Fruit fly (Drosophila melanogaster) whole organism, larva: Measurements from ENCODE around the gene GCS1.
A peak's percentile ranks its signal among the peaks of the same experiment; 100 is the strongest.

Experiments used
- noc ChIP-seq: fragments of 200-800 bp; sonication (Bioruptor generic); optimal IDR thresholded peaks from 3 replicates; lab custom pipeline; 2019; ENCODE audit warnings: missing biosample characterization, mild to moderate bottlenecking, missing genetic modification characterization, moderate library complexity

Gene GCS1

DNA sequence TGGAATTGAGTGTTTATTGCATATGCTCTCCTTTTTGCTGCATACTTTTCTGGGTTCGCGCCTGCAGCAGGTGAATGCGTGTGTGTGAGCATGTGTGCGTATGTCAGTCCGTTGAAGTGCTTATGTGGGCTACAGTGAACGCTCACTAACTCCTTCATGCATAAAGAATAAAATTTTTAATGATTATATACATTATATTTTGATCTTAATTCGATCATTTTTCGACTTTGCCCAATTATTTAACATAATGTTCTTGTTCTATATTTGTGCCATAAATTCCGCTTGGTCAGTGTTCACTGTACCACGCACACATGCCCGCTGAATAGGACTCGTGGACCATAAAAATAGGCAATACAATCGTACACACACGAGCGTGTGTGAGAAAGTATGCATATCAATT is 23.0 kb upstream of the GCS1 start:
- TF ChIP-seq noc (tag; lab: Kevin White, UChicago), result no peak

DNA sequence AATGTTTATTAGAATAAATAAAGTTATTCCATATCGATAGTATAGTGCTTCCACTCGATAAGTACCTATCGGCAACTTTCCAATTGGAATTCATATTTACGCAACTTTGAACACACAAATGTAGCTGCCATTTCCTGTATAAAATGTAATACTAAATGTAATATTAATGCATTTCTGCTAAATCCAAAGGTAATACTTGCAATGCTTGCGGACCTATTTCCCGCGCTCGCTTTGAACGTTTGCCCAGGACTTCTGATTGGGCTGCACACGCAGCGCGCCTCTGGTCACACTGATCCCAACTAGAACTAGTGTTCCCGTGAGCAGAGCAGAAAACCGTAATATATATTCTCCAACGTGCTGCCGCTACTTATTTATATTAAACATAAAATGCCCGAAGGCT is 21.6 kb upstream of the GCS1 start, which contains the start of gene dlg1:
Gene dlg1, plus strand, starts transcription at position 292 of the 400 bp plus-strand sequence.
- TF ChIP-seq noc (tag; lab: Kevin White, UChicago), result no peak

DNA sequence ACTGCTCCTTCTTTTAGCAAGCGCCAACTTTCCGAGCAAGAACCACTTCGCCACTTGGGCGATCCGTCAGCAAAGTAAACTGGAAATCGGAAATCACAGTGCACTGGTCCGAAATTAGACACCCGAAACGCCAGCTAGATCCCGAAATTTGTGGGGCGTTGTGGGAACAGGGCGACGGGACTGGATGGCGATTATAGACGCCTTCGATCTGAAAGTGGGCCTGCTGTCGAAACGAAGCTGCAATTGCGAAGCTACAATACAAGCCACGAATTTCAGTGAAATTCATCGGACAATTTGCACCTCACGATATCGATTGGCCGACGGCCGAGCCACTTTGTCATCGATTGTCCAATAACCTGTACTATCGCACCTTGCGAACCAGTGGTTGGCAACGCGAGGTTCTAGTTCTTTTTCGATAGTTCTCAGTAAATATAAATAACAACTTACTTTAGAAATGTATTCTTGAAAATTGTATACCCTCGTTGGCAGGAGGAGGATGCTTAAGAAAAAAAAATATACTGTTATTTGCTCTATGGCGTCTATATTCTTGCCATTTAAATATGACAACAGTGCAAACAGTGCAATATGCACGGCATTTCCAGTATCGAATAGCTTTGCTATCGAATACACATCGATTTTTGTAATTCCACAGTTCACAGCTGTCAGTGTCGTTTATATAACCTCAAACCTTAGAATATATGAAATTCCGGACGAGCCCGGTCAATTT is 20.1 kb upstream of the GCS1 start, which contains the start of the genes hop and Tim8:
Gene hop, minus strand, starts transcription at position 316 of the 727 bp plus-strand sequence.
Gene Tim8, plus strand, starts transcription at position 663 of the 727 bp plus-strand sequence.
- no peak for TF ChIP-seq noc (tag; lab: Kevin White, UChicago)

DNA sequence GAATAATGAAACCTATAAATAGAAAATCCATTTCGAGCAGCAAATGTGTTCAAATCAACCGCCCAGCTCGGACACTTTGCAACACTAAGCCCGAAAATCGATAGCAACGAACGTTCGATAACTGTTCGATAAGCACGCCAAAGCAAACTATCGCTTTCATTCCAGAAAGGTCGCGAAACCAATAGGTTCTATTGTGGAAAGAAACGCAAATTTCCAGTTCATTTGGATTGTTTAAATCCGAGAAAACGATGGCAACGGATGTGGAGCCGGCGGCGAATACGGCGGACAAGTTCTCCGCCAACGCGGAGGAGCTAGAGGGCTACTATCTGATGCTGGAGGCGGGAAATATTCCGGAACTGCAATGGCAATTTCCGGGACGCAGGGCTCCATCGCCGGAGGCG is 11.3 kb upstream of the GCS1 start, which contains the start of gene Pa1:
Gene Pa1, plus strand, starts transcription at position 156 of the 401 bp plus-strand sequence.
- TF ChIP-seq noc (tag; lab: Kevin White, UChicago), result no peak

DNA sequence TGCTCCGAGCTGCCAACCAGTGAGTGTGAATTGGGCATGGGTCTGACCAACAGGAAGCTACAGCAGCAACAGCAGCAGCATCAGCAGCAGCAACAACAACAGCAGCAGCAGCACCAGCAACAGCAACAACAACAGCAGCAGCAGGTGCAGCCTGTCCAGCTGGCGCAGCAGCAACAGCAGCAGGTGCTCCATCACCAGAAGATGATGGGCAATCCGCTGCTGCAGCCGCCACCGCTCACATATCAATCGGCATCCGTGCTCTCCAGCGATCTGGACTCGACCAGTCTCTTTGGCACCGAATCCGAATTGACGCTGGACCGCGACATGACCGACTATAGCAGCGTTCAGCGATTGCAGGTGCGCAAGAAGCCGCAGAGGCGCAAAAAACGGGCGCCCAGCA is 8.8 kb upstream of the GCS1 start:
- no peak for TF ChIP-seq noc (tag; lab: Kevin White, UChicago)

DNA sequence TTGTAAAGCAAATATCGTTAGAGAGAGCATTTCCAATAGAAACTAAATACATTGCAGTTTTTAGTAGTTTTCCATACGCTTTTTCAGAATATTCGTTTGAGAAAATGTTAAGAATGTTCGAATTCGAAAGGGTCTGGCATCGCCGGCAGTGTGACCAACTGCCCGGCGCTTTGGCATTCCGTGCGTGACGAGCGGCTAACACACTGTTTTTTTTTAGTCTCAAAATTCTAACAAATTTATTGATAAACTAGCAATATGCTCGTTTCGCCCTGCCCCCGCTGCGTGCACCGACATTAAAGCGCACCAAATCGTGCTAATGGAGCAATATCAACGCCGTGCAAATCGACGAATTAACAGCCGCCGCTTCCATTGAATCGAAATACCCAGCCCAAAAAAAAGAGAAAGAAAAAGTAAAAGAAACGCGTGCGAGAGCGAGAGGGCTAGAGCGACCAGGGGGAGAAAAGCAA is 7.9 kb upstream of the GCS1 start, which contains the start of gene dsh:
Gene dsh, plus strand, starts transcription at position 174 of the 467 bp plus-strand sequence.
- TF ChIP-seq noc (tag; lab: Kevin White, UChicago), result no peak

DNA sequence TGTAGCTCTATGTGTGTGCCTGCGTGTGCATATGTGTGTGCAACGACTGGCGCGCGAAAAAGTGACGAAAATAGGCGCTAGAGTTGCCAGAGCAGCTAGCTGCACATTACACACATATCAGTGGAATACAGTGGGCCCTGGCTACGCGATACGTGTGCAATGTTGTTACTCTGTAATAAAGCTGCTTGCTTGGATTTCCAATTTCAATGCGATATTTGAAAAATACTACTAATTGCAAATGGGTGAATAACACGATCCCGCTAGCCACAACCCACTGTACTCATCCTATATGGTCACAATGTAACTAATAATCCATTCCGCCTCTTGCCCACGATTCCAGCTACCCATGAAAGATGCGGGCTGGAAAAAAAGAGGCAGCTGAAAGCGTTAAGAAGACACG is 3.5 kb upstream of the GCS1 start:
- peak; percentile 93 for TF ChIP-seq noc (tag; lab: Kevin White, UChicago)

DNA sequence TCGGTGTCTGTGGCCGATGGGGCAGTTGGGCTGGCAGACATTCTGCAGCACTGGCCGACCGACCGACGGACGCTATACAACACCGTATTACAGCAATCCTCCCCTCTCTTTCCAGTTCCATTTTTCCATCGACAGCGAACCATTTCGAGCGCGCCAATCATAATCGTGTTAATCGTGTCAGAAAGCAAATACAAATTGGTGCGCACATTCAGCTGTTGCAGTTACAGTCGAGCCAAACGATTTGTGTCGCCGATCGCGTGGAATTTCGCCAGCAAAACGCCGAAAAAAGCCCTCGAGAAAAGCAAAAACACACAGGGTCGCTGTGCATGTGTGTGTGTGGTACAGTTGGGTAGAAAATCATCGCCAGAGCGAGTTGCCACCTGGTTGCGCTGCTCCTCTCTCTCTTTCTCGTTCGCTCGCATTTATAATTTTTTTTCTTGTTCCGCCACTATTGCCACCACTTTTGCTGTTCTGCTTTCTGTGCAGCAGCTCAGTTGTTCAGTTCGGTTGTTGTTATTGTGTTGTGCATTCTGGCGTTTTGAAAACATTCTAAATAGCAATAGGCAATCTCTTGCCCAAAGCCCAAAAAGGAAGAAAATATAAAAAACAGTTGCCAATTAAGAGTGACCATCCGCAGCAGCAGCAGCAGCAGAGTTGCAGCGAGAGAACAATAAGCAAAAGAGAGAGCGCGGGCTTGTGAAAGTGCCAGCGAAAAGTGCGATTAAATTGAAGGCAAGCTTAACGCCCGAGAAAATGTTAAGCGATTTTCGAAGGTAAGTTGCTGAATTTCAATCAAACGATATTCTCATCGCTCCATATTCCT is 2.9 kb upstream of the GCS1 start, which contains the start of gene CG1737:
Gene CG1737, plus strand, starts transcription at position 104 of the 823 bp plus-strand sequence.
- TF ChIP-seq noc (tag; lab: Kevin White, UChicago), result peak; percentile 63

DNA sequence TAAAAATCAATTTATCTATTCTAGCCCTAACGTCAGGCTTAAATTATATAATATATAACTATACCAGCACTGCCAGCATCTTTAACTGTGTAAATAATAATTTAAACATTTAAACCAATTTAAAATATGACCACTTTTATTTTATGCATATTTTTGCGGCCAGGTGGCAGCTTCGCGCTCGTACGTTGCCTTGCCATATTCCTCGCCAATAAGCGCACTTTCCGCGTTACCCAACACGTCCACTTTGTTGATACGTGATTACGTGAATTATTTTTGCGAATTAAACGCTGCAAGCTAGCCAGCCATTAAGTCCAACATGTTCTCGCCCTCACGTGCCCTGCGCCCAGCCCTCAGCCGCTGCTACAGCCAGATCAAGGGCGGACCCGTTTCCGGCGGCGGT is 2.0 kb upstream of the GCS1 start, which contains the start of gene NdufV3:
Gene NdufV3, plus strand, starts transcription at position 219 of the 400 bp plus-strand sequence.
- TF ChIP-seq noc (tag; lab: Kevin White, UChicago), result no peak

DNA sequence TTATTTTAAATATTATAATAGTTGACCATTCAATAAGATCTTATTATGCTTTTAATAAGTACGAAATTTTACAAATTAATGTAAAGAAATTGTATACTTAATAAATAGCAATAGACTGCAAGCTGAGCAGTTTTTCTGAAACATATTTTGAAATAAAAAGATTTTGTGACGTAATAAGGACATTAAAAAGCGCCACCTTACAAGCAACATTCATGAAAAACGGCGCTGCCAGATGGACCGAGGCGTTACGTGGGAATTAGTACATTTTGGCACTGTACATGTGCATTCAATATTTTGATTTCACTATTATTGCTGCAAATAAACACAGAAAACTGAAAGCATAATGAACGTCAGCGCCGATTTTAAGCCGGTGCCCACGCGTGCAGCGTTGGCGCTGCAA is 1.0 kb upstream of the GCS1 start, which contains the start of gene CG1738:
Gene CG1738, plus strand, starts transcription at position 221 of the 400 bp plus-strand sequence.
- no peak for TF ChIP-seq noc (tag; lab: Kevin White, UChicago)

DNA sequence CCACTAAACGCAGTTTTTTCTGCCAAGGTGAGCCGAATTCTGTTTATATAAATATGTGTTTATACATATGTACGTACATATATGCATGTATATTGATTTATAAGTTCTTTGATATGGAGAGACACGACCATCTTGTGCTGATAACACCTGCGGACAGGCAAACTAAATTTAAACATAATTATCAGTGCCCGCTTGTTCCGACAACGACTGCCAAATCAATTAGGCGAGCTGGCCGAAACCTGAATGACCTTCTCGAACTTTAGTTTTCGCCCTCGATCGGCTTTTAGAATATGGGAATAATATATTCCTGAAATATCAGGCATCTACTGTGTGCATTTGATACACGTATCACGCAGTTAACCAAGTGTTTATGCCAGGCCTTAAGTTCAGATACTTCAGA is 5.0 kb downstream of the GCS1 start:
- TF ChIP-seq noc (tag; lab: Kevin White, UChicago), result peak; percentile 70

DNA sequence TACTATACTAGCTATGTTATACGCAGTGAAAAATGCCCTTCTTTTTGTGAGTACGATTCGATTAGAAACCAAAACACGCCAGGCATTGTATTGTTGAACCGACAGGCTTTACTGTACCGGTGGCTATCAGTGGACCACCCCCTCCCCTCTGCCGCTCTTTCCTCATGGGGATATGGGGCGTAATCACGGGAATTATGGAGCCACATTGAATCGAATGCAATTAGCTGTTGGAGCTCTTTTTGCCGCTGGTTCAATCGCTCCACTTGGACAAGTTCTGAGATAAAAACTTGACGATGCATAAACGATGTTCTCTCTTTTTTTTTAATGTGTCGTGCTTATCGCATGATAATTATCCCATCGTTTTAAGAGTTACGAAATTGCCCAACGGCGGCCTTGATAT is 5.6 kb downstream of the GCS1 start:
- TF ChIP-seq noc (tag; lab: Kevin White, UChicago), result no peak

DNA sequence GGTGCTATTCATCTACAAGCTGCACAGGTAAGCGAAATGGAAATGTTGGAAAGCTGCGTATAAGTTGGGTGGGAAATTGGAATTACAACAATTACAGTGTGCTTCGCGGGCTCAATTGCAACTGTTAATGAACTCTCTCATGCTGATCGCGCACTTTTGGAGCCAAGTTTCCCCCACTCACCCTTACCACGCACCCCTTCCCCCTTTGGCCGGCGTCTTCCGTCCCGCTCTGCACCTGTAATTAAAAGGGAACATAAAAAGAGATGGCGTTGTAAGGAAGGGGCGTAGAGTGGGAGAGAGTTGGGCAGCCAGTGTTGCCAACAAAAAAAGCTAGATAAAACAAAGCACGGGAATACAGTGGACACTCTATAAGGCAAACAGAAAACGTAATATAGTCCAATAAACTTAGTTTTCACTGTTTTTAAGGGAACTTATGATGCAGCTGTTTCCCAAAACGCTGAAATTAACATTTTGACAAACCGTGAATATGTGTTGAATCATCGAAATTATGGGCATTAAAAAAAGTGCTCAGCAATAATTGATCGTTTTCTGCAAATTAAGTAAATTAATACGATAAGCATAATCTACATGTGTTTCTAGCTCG is 7.0 kb downstream of the GCS1 start:
- no peak for TF ChIP-seq noc (tag; lab: Kevin White, UChicago)

DNA sequence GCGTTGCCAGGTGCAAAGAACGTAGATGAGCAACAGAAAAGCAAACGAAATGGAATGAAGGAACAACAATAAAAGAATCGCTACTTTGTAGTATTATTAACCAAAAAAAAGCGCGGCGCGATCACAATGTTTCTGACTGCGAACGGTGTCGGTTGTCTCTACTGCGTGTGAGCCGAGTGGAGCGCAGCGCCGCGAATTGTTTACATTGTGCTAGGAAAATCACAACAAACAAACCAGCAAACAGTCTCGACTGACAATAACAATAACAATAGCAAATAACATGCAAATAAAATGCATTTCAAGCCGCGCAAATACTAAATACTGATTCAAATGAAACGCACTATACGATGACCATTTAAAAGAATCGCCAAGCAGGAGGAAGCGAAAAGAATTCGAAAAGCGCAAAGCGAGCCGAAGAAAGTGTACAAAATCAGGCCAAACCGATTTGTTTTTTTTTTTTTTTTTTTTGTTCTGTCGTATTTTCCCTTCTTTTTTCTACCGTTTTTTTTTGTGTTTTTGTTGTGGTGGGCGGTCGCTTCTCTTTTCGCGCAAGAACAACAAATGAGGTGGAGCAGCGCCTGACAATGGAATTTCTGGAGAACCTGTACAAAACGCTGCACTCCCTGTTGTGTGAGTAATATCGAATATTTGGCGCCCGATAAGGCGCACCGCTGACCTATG is 7.8 kb downstream of the GCS1 start, which contains the start of the genes CG34348 and Kap3:
Gene CG34348, plus strand, starts transcription at position 6 of the 681 bp plus-strand sequence.
Gene Kap3, minus strand, starts transcription at position 217 of the 681 bp plus-strand sequence.
- no peak for TF ChIP-seq noc (tag; lab: Kevin White, UChicago)
